Fruit fly (Drosophila melanogaster) whole organism, pupa: ENCODE data around the gene pug.

ENCODE experiments used
- CG10348 ChIP-seq: fragments of 200-800 bp; sonication (Bioruptor generic); IDR thresholded peaks from 2 replicates; pipeline ENCODE4 v1.3.6; 2022; ENCODE audit warnings: missing biosample characterization, missing genetic modification characterization
- CG12605 ChIP-seq: fragments of 200-800 bp; sonication (Bioruptor generic); IDR thresholded peaks from 2 replicates; pipeline ENCODE4 v1.3.6; 2022; ENCODE audit warnings: missing biosample characterization, missing genetic modification characterization
- CG13204 ChIP-seq: fragments of 200-800 bp; sonication (Bioruptor generic); optimal IDR thresholded peaks from 2 replicates; lab custom pipeline; 2018; ENCODE audit warnings: missing biosample characterization, mild to moderate bottlenecking, missing genetic modification characterization, moderate library complexity
- CG14655 ChIP-seq: fragments of 200-800 bp; sonication (Bioruptor generic); optimal IDR thresholded peaks from 3 replicates; lab custom pipeline; 2017; ENCODE audit warnings: mild to moderate bottlenecking, missing biosample characterization, missing genetic modification reagents, missing genetic modification characterization
- CG15710 ChIP-seq: fragments of 200-800 bp; sonication (Bioruptor generic); optimal IDR thresholded peaks from 2 replicates; lab custom pipeline; 2018; ENCODE audit warnings: missing biosample characterization, mild to moderate bottlenecking, missing genetic modification characterization, moderate library complexity
- CG17806 ChIP-seq: fragments of 200-800 bp; sonication (Bioruptor generic); optimal IDR thresholded peaks from 2 replicates; lab custom pipeline; 2018; ENCODE audit warnings: missing biosample characterization, mild to moderate bottlenecking, missing genetic modification characterization, moderate library complexity
- CG32121 ChIP-seq: fragments of 200-800 bp; sonication (Bioruptor generic); IDR thresholded peaks from 2 replicates; pipeline ENCODE4 v1.3.6; 2022; ENCODE audit warnings: missing biosample characterization, missing genetic modification characterization
- CG34367 ChIP-seq: fragments of 200-800 bp; sonication (Bioruptor generic); optimal IDR thresholded peaks from 2 replicates; lab custom pipeline; 2018; ENCODE audit warnings: missing biosample characterization, mild to moderate bottlenecking, missing genetic modification characterization
- CG4496 ChIP-seq: fragments of 200-800 bp; sonication (Bioruptor generic); IDR thresholded peaks from 3 replicates; pipeline ENCODE4 v1.3.6; 2022; ENCODE audit warnings: missing biosample characterization, missing genetic modification characterization
- CG8159 ChIP-seq: fragments of 200-800 bp; sonication (Bioruptor generic); optimal IDR thresholded peaks from 3 replicates; lab custom pipeline; 2018; ENCODE audit warnings: missing biosample characterization, mild to moderate bottlenecking, missing genetic modification characterization, moderate library complexity
- CG8301 ChIP-seq: fragments of 200-800 bp; sonication (Bioruptor generic); optimal IDR thresholded peaks from 2 replicates; lab custom pipeline; 2018; ENCODE audit warnings: missing biosample characterization, mild to moderate bottlenecking, missing genetic modification characterization
- CG9948 ChIP-seq: fragments of 200-800 bp; sonication (Bioruptor generic); optimal IDR thresholded peaks from 2 replicates; lab custom pipeline; 2018; ENCODE audit warnings: missing biosample characterization, mild to moderate bottlenecking, missing genetic modification characterization, moderate library complexity
- D1 ChIP-seq: fragments of 200-800 bp; sonication (Bioruptor generic); optimal IDR thresholded peaks from 2 replicates; lab custom pipeline; 2018; ENCODE audit warnings: missing biosample characterization, mild to moderate bottlenecking, missing genetic modification characterization, moderate library complexity
- EcR ChIP-seq: fragments of 200-800 bp; sonication (Bioruptor generic); optimal IDR thresholded peaks from 3 replicates; lab custom pipeline; 2019; ENCODE audit warnings: missing biosample characterization, missing genetic modification characterization, mild to moderate bottlenecking, moderate library complexity, missing genetic modification reagents
- Ets98B ChIP-seq: fragments of 200-800 bp; sonication (Bioruptor generic); IDR thresholded peaks from 2 replicates; pipeline ENCODE4 v1.3.6; 2022; ENCODE audit warnings: missing biosample characterization, missing genetic modification characterization
- Pif1A ChIP-seq: fragments of 200-800 bp; sonication (Bioruptor generic); optimal IDR thresholded peaks from 3 replicates; lab custom pipeline; 2016; ENCODE audit warnings: missing biosample characterization, missing genetic modification characterization
- Pif1B ChIP-seq: fragments of 200-800 bp; sonication (Bioruptor generic); optimal IDR thresholded peaks from 3 replicates; lab custom pipeline; 2016; ENCODE audit warnings: missing biosample characterization, missing genetic modification characterization
- Snoo ChIP-seq: fragments of 200-800 bp; sonication (Bioruptor generic); optimal IDR thresholded peaks from 3 replicates; lab custom pipeline; 2017; ENCODE audit warnings: missing biosample characterization, mild to moderate bottlenecking, missing genetic modification characterization, inconsistent platforms
- fd96Ca ChIP-seq: fragments of 200-800 bp; sonication (Bioruptor generic); IDR thresholded peaks from 3 replicates; pipeline ENCODE4 v1.3.6; 2022; ENCODE audit warnings: missing biosample characterization, missing genetic modification characterization
- gl ChIP-seq: fragments of 200-800 bp; sonication (Bioruptor generic); optimal IDR thresholded peaks from 2 replicates; lab custom pipeline; 2018; ENCODE audit warnings: missing biosample characterization, mild to moderate bottlenecking, missing genetic modification characterization
- rn ChIP-seq: fragments of 200-800 bp; sonication (Bioruptor generic); IDR thresholded peaks from 2 replicates; pipeline ENCODE4 v1.3.6; 2022; ENCODE audit warnings: missing biosample characterization, missing genetic modification characterization

Gene pug

DNA sequence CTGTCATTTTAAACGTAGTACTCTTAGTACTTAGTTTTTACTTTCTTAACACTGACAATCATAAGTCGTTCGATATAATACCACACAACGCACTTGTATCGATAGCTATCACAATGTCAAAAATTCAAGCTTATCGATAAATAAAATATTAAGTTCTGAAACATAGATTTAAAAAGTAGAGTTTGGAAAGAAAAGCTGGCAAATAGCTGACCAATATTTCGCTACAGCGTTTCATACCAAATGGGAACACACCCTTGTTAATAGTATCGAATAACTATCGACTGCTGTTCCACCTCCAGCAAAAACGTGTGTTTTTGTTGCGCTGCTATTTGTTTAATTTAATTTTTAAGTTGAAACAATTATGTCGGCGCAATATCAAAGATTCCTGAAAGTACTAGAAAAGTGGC lies at the start of gene pug, which contains the start of the genes CG14683 and CG46459:
Gene pug, plus strand, starts transcription at position 164 of the 407 bp plus-strand sequence.
Gene CG14683, plus strand, starts transcription at position 277 of the 407 bp plus-strand sequence.
Gene CG46459, plus strand, starts transcription at position 277 of the 407 bp plus-strand sequence.
- TF ChIP-seq Ets98B (GFP tag; lab: Robert Waterston, UW) (0 out of 2 replicates have a peak, but pooled peaks have one; percentile 11), CG32121 (GFP tag; lab: Robert Waterston, UW) (no peak)

DNA sequence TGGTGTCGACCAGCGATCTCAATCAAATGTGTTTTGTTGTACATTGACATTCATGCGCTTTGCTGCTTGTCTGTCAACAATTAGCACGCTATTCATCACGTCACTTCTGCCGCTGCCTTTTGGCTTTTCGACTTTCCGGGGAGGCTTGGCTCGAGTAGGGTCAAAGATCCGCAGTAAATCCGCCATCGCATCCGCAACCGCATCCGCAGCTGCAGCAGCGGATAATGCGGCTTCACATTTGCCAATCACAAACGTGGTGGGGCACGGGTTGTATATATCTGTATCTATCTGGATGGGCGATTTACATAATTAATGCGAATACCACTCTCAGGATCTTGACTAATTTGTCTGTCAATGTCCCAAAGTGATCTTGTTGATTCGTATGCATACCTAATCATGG lies 49.2 kb upstream of the pug start:
- TF ChIP-seq Ets98B (GFP tag; lab: Robert Waterston, UW), result no peak

DNA sequence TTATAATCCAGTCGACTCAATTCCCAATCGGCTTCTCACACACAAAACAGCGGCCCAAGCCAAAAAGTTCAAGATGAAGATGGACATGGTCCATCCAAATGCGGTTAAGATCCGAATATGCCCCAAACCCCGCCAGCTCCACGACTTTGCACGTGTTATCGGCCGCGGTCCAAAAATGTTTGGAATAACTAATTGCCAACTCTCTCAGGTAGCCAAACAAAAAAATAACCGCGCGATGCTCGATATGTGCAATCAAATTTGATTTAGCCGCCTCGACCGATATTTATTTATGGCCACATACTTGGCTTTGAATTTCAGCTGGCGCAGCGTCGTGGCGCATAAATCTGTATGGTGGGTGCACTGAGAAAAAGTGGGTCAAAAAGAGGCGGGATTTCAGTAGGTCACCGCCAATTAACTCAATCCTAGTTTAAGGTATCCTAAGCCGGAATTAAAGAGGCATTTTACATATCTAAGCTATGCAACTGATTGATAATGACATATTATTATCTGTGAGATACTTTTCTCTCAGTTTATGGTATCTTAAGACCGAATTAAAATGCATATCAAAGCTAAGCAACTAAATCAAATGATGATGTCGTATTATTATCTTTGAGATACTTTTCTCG lies 47.7 kb upstream of the pug start:
- no peak for TF ChIP-seq Snoo (tag; lab: Kevin White, UChicago)
- no peak for TF ChIP-seq CG13204
- no peak for TF ChIP-seq CG12605 (GFP tag; lab: Robert Waterston, UW)
- TF ChIP-seq CG34367 (tag; lab: Kevin White, UChicago), result no peak
- TF ChIP-seq CG32121 (GFP tag; lab: Robert Waterston, UW), result no peak
- TF ChIP-seq D1 (tag; lab: Kevin White, UChicago), result no peak
- TF ChIP-seq CG4496 (GFP tag; lab: Robert Waterston, UW), result no peak
- TF ChIP-seq CG9948 (tag; lab: Kevin White, UChicago), result no peak
- TF ChIP-seq CG17806, result no peak
- no peak for TF ChIP-seq CG10348 (GFP tag; lab: Robert Waterston, UW)
- no peak for TF ChIP-seq Ets98B (GFP tag; lab: Robert Waterston, UW)

DNA sequence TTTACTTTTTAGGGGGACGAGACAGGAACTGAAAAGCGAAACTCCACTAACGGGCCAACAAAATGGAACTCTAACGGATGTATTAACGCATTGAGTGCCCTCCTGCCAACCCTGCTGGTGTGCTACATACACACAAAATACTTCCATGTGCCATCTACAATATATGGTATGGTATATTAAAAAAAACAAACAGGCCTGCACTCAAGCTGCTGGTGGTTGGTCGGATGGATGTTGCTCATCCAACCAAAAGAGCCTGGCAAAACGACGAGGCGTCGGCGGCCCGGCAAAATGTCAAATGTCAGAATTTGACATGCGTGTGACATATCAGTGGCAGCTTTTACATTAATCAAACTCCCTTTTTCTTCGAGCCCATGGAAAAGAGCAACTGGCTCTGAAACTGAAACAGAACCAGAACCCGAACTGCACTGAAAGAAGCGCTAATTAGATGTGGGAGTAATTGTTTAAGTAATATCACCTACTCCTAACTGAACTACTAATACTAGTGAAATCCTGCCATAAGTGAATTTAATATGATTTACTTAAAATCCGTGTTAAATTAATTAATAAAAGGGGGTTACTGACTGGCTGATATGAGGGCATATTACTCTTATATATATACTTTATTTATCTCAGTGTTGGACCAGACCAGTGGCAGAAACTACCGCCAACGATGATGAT lies 45.6 kb upstream of the pug start:
- TF ChIP-seq CG8159 (tag; lab: Kevin White, UChicago) (peak; percentile 46), Snoo (tag; lab: Kevin White, UChicago) (no peak), CG14655 (GFP tag; lab: Kevin White, UChicago) (peak; percentile 14), Pif1A (GFP tag; lab: Kevin White, UChicago) (peak; percentile 8), CG15710 (tag; lab: Kevin White, UChicago) (peak; percentile 3), CG17806 (peak; percentile 30)
- TF ChIP-seq, all 21 proteins: peak for 5

DNA sequence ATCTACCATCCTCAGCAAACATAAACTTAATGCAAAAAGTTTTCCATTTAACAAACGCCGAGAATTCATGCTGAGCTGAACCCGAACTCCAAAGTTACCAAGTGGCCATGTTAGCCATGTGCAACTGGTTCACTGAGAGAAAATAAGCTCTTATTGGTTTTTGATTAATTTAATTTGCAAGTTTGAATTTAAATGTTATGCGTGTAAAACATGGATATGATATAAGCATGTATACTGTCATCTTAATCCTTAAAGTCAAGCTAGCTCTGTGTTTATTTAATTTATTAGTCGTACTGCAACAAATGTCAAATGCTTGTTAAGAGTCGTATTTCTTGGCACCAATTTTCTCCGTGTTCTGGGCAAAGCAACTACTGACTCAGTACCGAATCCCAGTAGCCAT lies 41.7 kb upstream of the pug start:
- no peak for TF ChIP-seq CG17806
- peak; percentile 62 for TF ChIP-seq CG8301 (tag; lab: Kevin White, UChicago)
- no peak for TF ChIP-seq D1 (tag; lab: Kevin White, UChicago)
- TF ChIP-seq CG14655 (GFP tag; lab: Kevin White, UChicago), result peak; percentile 52
- TF ChIP-seq Pif1A (GFP tag; lab: Kevin White, UChicago), result no peak

DNA sequence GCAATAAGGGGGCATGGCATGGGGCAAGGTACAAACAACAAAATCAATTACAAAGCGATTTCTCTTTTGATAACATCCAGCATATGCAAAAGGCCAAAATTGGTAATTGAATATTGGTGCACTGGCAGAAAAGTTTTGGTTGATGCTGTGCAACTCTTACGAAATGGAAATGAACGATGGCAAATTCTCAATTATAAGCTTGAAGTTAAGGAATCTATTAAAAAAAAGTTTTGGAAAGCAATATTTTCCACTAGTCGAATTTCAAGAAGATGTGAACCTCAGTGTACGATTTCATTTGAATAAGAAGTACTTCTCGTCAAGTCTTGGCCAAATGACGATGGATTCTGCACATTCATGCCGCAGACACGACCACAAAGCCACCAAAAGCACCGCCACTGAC lies 40.4 kb upstream of the pug start:
- TF ChIP-seq CG32121 (GFP tag; lab: Robert Waterston, UW) (no peak), CG12605 (GFP tag; lab: Robert Waterston, UW) (no peak), CG17806 (peak; percentile 39), CG8159 (tag; lab: Kevin White, UChicago) (no peak), Snoo (tag; lab: Kevin White, UChicago) (no peak), CG14655 (GFP tag; lab: Kevin White, UChicago) (peak; percentile 16), CG4496 (GFP tag; lab: Robert Waterston, UW) (no peak), CG10348 (GFP tag; lab: Robert Waterston, UW) (no peak), Pif1B (no peak), fd96Ca (GFP tag; lab: Robert Waterston, UW) (no peak), CG15710 (tag; lab: Kevin White, UChicago) (no peak), CG13204 (no peak), Ets98B (GFP tag; lab: Robert Waterston, UW) (no peak), CG34367 (tag; lab: Kevin White, UChicago) (no peak), EcR (GFP tag; lab: Kevin White, UChicago) (no peak), Pif1A (GFP tag; lab: Kevin White, UChicago) (no peak), rn (GFP tag; lab: Robert Waterston, UW) (no peak), CG8301 (tag; lab: Kevin White, UChicago) (peak; percentile 4), CG9948 (tag; lab: Kevin White, UChicago) (no peak), gl (tag; lab: Kevin White, UChicago) (no peak)

DNA sequence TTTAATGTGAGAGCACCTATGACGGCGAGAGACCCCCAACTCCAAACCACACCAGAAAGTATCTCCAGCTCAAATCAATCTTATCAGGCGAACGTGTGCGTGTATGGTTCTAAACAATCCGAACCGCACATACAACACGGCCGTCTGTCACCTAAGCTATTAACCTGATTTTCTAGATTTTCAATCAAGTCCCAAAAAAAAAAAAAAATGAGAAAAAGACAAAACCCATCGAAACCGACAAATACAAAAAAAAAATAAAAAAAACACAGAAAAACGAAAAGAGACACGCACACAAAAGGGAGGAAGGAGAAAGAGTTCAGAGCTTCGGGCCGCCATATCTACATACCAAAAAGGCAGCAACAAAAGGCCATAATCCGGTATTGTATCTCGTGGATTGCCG lies 39.8 kb upstream of the pug start:
- TF ChIP-seq CG34367 (tag; lab: Kevin White, UChicago) (no peak), CG17806 (no peak)
- TF ChIP-seq, all 21 proteins: peak for 0
